Fruit fly (Drosophila melanogaster): ENCODE data around the gene Tpl94D.

DNA sequence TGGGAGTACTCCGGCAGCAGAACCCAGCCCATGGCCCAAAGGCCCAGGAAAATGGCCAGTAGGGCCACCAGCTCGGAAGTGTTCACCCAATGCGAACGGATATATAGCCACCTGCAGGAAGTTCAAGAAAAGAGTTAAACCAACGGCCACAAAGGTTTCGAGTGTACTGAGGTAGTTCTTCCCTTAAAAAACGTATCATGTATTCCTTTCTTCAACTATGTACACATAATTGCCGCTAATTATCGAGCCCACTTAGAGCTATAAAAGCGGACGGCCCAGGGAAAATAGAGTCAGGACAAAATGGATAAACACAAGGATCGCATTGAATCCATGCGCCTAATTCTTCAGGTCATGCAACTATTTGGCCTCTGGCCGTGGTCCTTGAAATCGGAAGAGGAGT lies 20.9 kb downstream of the Tpl94D start, which contains the start of gene Or94a:
- TF ChIP-seq psq (optimal IDR thresholded peaks at IDR 0.05) (no peak), EcR (GFP tag; optimal IDR thresholded peaks at IDR 0.05) (no peak), pan (optimal IDR thresholded peaks at IDR 0.05) (no peak), CG8478 (optimal IDR thresholded peaks at IDR 0.05) (no peak), Dll (optimal IDR thresholded peaks at IDR 0.05) (no peak), usp (GFP tag; optimal IDR thresholded peaks at IDR 0.05) (no peak)

Data from whole organism.